Worm (Caenorhabditis elegans): ENCODE data around the gene srh-211.

- TF ChIP-seq cebp-2 (GFP tag; IDR thresholded peaks at IDR 0.05), result no peak
- TF ChIP-seq nhr-179 (tag; optimal IDR thresholded peaks at IDR 0.05), result no peak
- no peak for TF ChIP-seq nfya-2 (GFP tag; IDR thresholded peaks at IDR 0.05)
- TF ChIP-seq unc-62 (GFP tag; optimal IDR thresholded peaks at IDR 0.05), result no peak
- TF ChIP-seq B0035.1 (tag; optimal IDR thresholded peaks at IDR 0.05), result no peak
- no peak for TF ChIP-seq xnd-1 (tag; optimal IDR thresholded peaks at IDR 0.05)
Measured at ce11 chrV:4122415-4122814, 41.2 kb upstream of the srh-211 start, which contains the start of gene phat-5.
